Fruit fly (Drosophila melanogaster) whole organism, prepupa: ENCODE data around the gene sgg.
A peak's percentile ranks its signal among the peaks of the same experiment; 100 is the strongest.

Experiments used
- Blimp-1 ChIP-seq: fragments of 200-800 bp; sonication (Bioruptor generic); optimal IDR thresholded peaks from 3 replicates; lab custom pipeline; 2017; ENCODE audit warnings: missing biosample characterization, missing genetic modification characterization, mild to moderate bottlenecking, moderate library complexity, missing genetic modification reagents
- CG10631 ChIP-seq: fragments of 200-800 bp; sonication (Bioruptor generic); optimal IDR thresholded peaks from 2 replicates; lab custom pipeline; 2016; ENCODE audit warnings: missing biosample characterization, missing genetic modification characterization
- CG10669 ChIP-seq: fragments of 200-800 bp; sonication (Bioruptor generic); optimal IDR thresholded peaks from 3 replicates; lab custom pipeline; 2018; ENCODE audit warnings: missing biosample characterization, mild to moderate bottlenecking, missing genetic modification characterization, moderate library complexity
- CG11294 ChIP-seq: fragments of 200-800 bp; sonication (Bioruptor generic); IDR thresholded peaks from 2 replicates; pipeline ENCODE4 v1.3.6; 2022; ENCODE audit warnings: missing biosample characterization, missing genetic modification characterization
- CG11762 ChIP-seq: fragments of 200-800 bp; sonication (Bioruptor generic); optimal IDR thresholded peaks from 3 replicates; lab custom pipeline; 2016; ENCODE audit warnings: missing biosample characterization, missing genetic modification characterization; ENCODE audit not compliant: insufficient read depth
- CG11902 ChIP-seq: fragments of 200-800 bp; sonication (Bioruptor generic); optimal IDR thresholded peaks from 3 replicates; lab custom pipeline; 2016; ENCODE audit warnings: missing biosample characterization, missing genetic modification characterization
- CG15336 ChIP-seq: fragments of 200-800 bp; sonication (Bioruptor generic); IDR thresholded peaks from 2 replicates; pipeline ENCODE4 v1.3.6; 2022; ENCODE audit warnings: missing biosample characterization, missing genetic modification characterization
- CG1621 ChIP-seq: fragments of 200-800 bp; sonication (Bioruptor generic); optimal IDR thresholded peaks from 3 replicates; lab custom pipeline; 2018; ENCODE audit warnings: missing biosample characterization, mild to moderate bottlenecking, missing genetic modification characterization
- CG16779 ChIP-seq: fragments of 200-800 bp; sonication (Bioruptor generic); optimal IDR thresholded peaks from 3 replicates; lab custom pipeline; 2017; ENCODE audit warnings: missing biosample characterization, mild to moderate bottlenecking, missing genetic modification characterization
- CG3032 ChIP-seq: fragments of 200-800 bp; optimal IDR thresholded peaks from 2 replicates; lab custom pipeline; 2019; ENCODE audit warnings: missing biosample characterization, mild to moderate bottlenecking, missing genetic modification characterization, moderate library complexity
- CG31627 ChIP-seq: fragments of 200-800 bp; sonication (Bioruptor generic); optimal IDR thresholded peaks from 3 replicates; lab custom pipeline; 2016; ENCODE audit warnings: missing biosample characterization, missing genetic modification characterization
- CG32006 ChIP-seq: fragments of 200-800 bp; sonication (Bioruptor generic); optimal IDR thresholded peaks from 3 replicates; lab custom pipeline; 2017; ENCODE audit warnings: missing biosample characterization, mild to moderate bottlenecking, missing genetic modification characterization
- CG34406 ChIP-seq: fragments of 200-800 bp; sonication (Bioruptor generic); optimal IDR thresholded peaks from 3 replicates; lab custom pipeline; 2016; ENCODE audit warnings: missing biosample characterization, missing genetic modification characterization
- CG3919 ChIP-seq: fragments of 200-800 bp; sonication (Bioruptor generic); optimal IDR thresholded peaks from 3 replicates; lab custom pipeline; 2016; ENCODE audit warnings: missing biosample characterization, missing genetic modification characterization
- CG4318 ChIP-seq: fragments of 200-800 bp; sonication (Bioruptor generic); optimal IDR thresholded peaks from 3 replicates; lab custom pipeline; 2017; ENCODE audit warnings: missing biosample characterization, mild to moderate bottlenecking, missing genetic modification characterization
- CG6792 ChIP-seq: fragments of 200-800 bp; sonication (Bioruptor generic); optimal IDR thresholded peaks from 3 replicates; lab custom pipeline; 2016; ENCODE audit warnings: missing biosample characterization, missing genetic modification characterization
- CG6808 ChIP-seq: fragments of 200-800 bp; sonication (Bioruptor generic); optimal IDR thresholded peaks from 3 replicates; lab custom pipeline; 2017; ENCODE audit warnings: missing biosample characterization, missing genetic modification characterization, mild to moderate bottlenecking, moderate library complexity, missing genetic modification reagents
- CG6854 ChIP-seq: fragments of 200-800 bp; sonication (Bioruptor generic); optimal IDR thresholded peaks from 2 replicates; lab custom pipeline; 2017; ENCODE audit warnings: missing biosample characterization, mild to moderate bottlenecking, missing genetic modification characterization
- CG7368 ChIP-seq: fragments of 200-800 bp; sonication (Bioruptor generic); optimal IDR thresholded peaks from 3 replicates; lab custom pipeline; 2016; ENCODE audit warnings: missing biosample characterization, missing genetic modification characterization
- CG8632 ChIP-seq: fragments of 200-800 bp; sonication (Bioruptor generic); optimal IDR thresholded peaks from 3 replicates; lab custom pipeline; 2016; ENCODE audit warnings: missing biosample characterization, missing genetic modification characterization
- CG9139 ChIP-seq: fragments of 200-800 bp; sonication (Bioruptor generic); optimal IDR thresholded peaks from 3 replicates; lab custom pipeline; 2017; ENCODE audit warnings: missing biosample characterization, mild to moderate bottlenecking, missing genetic modification characterization
- Eip75B ChIP-seq: fragments of 200-800 bp; sonication (Bioruptor generic); optimal IDR thresholded peaks from 3 replicates; lab custom pipeline; 2016; ENCODE audit warnings: missing biosample characterization, missing genetic modification characterization
- Eip78C ChIP-seq: fragments of 200-800 bp; sonication (Bioruptor generic); peaks from one replicate; lab custom pipeline; 2016; ENCODE audit warnings: missing biosample characterization, missing genetic modification characterization
- Eip93F ChIP-seq: fragments of 200-800 bp; sonication (Bioruptor generic); optimal IDR thresholded peaks from 2 replicates; lab custom pipeline; 2016; ENCODE audit warnings: missing biosample characterization, mild to moderate bottlenecking, missing genetic modification characterization
- Ets96B ChIP-seq: fragments of 200-800 bp; optimal IDR thresholded peaks from 2 replicates; lab custom pipeline; 2019; ENCODE audit warnings: missing biosample characterization, mild to moderate bottlenecking, missing genetic modification characterization, moderate library complexity
- Gug ChIP-seq: fragments of 200-800 bp; sonication (Bioruptor generic); IDR thresholded peaks from 2 replicates; pipeline ENCODE4 v1.3.6; 2022; ENCODE audit warnings: missing biosample characterization, missing genetic modification characterization
- Hr38 ChIP-seq: sonication (Bioruptor generic); optimal IDR thresholded peaks from 2 replicates; lab custom pipeline; 2016; ENCODE audit warnings: missing biosample characterization, missing genetic modification characterization
- Lpt ChIP-seq: fragments of 200-800 bp; sonication (Bioruptor generic); optimal IDR thresholded peaks from 3 replicates; lab custom pipeline; 2016; ENCODE audit warnings: missing biosample characterization, missing genetic modification characterization
- Met ChIP-seq: fragments of 200-800 bp; sonication (Bioruptor generic); optimal IDR thresholded peaks from 3 replicates; lab custom pipeline; 2016; ENCODE audit warnings: missing biosample characterization, missing genetic modification characterization
- OdsH ChIP-seq: fragments of 200-800 bp; sonication (Bioruptor generic); optimal IDR thresholded peaks from 3 replicates; lab custom pipeline; 2016; ENCODE audit warnings: missing biosample characterization, missing genetic modification characterization
- Smox ChIP-seq: fragments of 200-800 bp; sonication (Bioruptor generic); optimal IDR thresholded peaks from 3 replicates; lab custom pipeline; 2016; ENCODE audit warnings: missing biosample characterization, missing genetic modification characterization
- Sox102F ChIP-seq: fragments of 200-800 bp; sonication (Bioruptor generic); optimal IDR thresholded peaks from 2 replicates; lab custom pipeline; 2016; ENCODE audit warnings: missing biosample characterization, mild to moderate bottlenecking, missing genetic modification characterization
- achi ChIP-seq: fragments of 200-800 bp; sonication (Bioruptor generic); optimal IDR thresholded peaks from 3 replicates; lab custom pipeline; 2016; ENCODE audit warnings: missing biosample characterization, missing genetic modification characterization
- acj6 ChIP-seq: fragments of 200-800 bp; sonication (Bioruptor generic); optimal IDR thresholded peaks from 3 replicates; lab custom pipeline; 2016; ENCODE audit warnings: missing biosample characterization, missing genetic modification characterization
- cyc ChIP-seq: fragments of 200-800 bp; sonication (Bioruptor generic); optimal IDR thresholded peaks from 3 replicates; lab custom pipeline; 2016; ENCODE audit warnings: missing biosample characterization, missing genetic modification characterization
- dac ChIP-seq: fragments of 200-800 bp; sonication (Bioruptor generic); optimal IDR thresholded peaks from 2 replicates; lab custom pipeline; 2017; ENCODE audit warnings: missing biosample characterization, mild to moderate bottlenecking, missing genetic modification characterization
- dsx ChIP-seq: fragments of 200-800 bp; optimal IDR thresholded peaks from 3 replicates; lab custom pipeline; 2019; ENCODE audit warnings: missing biosample characterization, mild to moderate bottlenecking, missing genetic modification characterization, moderate library complexity; ENCODE audit not compliant: poor library complexity, severe bottlenecking
- eg ChIP-seq: fragments of 200-800 bp; sonication (Bioruptor generic); IDR thresholded peaks from 3 replicates; pipeline ENCODE4 v1.3.6; 2022; ENCODE audit warnings: missing biosample characterization, missing genetic modification characterization
- esn ChIP-seq: fragments of 200-800 bp; sonication (Bioruptor generic); optimal IDR thresholded peaks from 2 replicates; lab custom pipeline; 2016; ENCODE audit warnings: missing biosample characterization, mild to moderate bottlenecking, missing genetic modification characterization, moderate library complexity
- fd59A ChIP-seq: fragments of 200-800 bp; sonication (Bioruptor generic); optimal IDR thresholded peaks from 2 replicates; lab custom pipeline; 2017; ENCODE audit warnings: missing biosample characterization, mild to moderate bottlenecking, missing genetic modification characterization, missing genetic modification reagents
- fd85E ChIP-seq: fragments of 200-800 bp; sonication (Bioruptor generic); optimal IDR thresholded peaks from 3 replicates; lab custom pipeline; 2016; ENCODE audit warnings: missing biosample characterization, missing genetic modification characterization
- fkh ChIP-seq: fragments of 200-800 bp; sonication (Bioruptor generic); optimal IDR thresholded peaks from 3 replicates; lab custom pipeline; 2017; ENCODE audit warnings: missing biosample characterization, mild to moderate bottlenecking, missing genetic modification characterization, moderate library complexity
- lz ChIP-seq: fragments of 200-800 bp; sonication (Bioruptor generic); optimal IDR thresholded peaks from 3 replicates; lab custom pipeline; 2016; ENCODE audit warnings: missing biosample characterization, missing genetic modification characterization
- net ChIP-seq: fragments of 200-800 bp; sonication (Bioruptor generic); optimal IDR thresholded peaks from 3 replicates; lab custom pipeline; 2016; ENCODE audit warnings: missing biosample characterization, missing genetic modification characterization
- salr ChIP-seq, 2 experiments: fragments of 200-800 bp; sonication (Bioruptor generic); optimal IDR thresholded peaks; 3 replicates each; lab custom pipeline; 2016 to 2018; ENCODE audit warnings: missing biosample characterization in 2 of 2, missing genetic modification characterization in 2 of 2, mild to moderate bottlenecking in 1 of 2
- spab ChIP-seq: fragments of 200-800 bp; sonication (Bioruptor generic); optimal IDR thresholded peaks from 2 replicates; lab custom pipeline; 2017; ENCODE audit warnings: missing biosample characterization, mild to moderate bottlenecking, missing genetic modification characterization, missing genetic modification reagents
- svp ChIP-seq: fragments of 200-800 bp; sonication (Bioruptor generic); peaks from one replicate; lab custom pipeline; 2016; ENCODE audit warnings: missing biosample characterization, missing genetic modification characterization
- topi ChIP-seq: fragments of 200-800 bp; sonication (Bioruptor generic); optimal IDR thresholded peaks from 3 replicates; lab custom pipeline; 2016; ENCODE audit warnings: missing biosample characterization, missing genetic modification characterization

sgg gene

dm6 chrX:2647472-2647883 lies 13.7 kb downstream of the sgg start (continued):
- peak; percentile 92 for TF ChIP-seq Eip75B (GFP tag; lab: Kevin White, UChicago)
- peak; percentile 89 for TF ChIP-seq Sox102F (GFP tag; lab: Kevin White, UChicago)
- TF ChIP-seq CG6808 (GFP tag; lab: Kevin White, UChicago) = peak; percentile 90
- TF ChIP-seq Gug (GFP tag; lab: Robert Waterston, UW) = peak; percentile 88
- peak; percentile 97 for TF ChIP-seq Eip78C
- peak; percentile 84 for TF ChIP-seq OdsH (GFP tag; lab: Kevin White, UChicago)
- TF ChIP-seq CG1621 (tag; lab: Kevin White, UChicago) = peak; percentile 88
- peak; percentile 83 for TF ChIP-seq dac (GFP tag; lab: Kevin White, UChicago)
- TF ChIP-seq Blimp-1 (GFP tag; lab: Kevin White, UChicago) = peak; percentile 68
- peak; percentile 84 for TF ChIP-seq spab (GFP tag; lab: Kevin White, UChicago)
- peak; percentile 83 for TF ChIP-seq dsx (GFP tag; lab: Kevin White, UChicago)
- peak; percentile 85 for TF ChIP-seq achi
- TF ChIP-seq svp (GFP tag; lab: Kevin White, UChicago) = peak; percentile 93
- peak; percentile 66 to 86 for TF ChIP-seq salr (GFP tag; optimal IDR thresholded peaks at IDR 0.05; lab: Kevin White, UChicago)
- TF ChIP-seq Eip93F (GFP tag; lab: Kevin White, UChicago) = peak; percentile 81
- peak; percentile 91 for TF ChIP-seq CG3032 (tag; lab: Kevin White, UChicago)
- peak; percentile 90 for TF ChIP-seq CG31627 (GFP tag; lab: Kevin White, UChicago)
- peak; percentile 85 for TF ChIP-seq Lpt
- peak; percentile 91 for TF ChIP-seq CG6792
- peak; percentile 83 for TF ChIP-seq CG10631
- peak; percentile 76 for TF ChIP-seq CG9139 (GFP tag; lab: Kevin White, UChicago)
- peak; percentile 76 for TF ChIP-seq CG11902 (GFP tag; lab: Kevin White, UChicago)
- TF ChIP-seq Smox (GFP tag; lab: Kevin White, UChicago) = peak; percentile 86
- peak; percentile 88 for TF ChIP-seq CG32006 (GFP tag; lab: Kevin White, UChicago)
- peak; percentile 66 for TF ChIP-seq fd85E (GFP tag; lab: Kevin White, UChicago)
- peak; percentile 80 for TF ChIP-seq CG11294 (GFP tag; lab: Robert Waterston, UW)
- peak; percentile 90 for TF ChIP-seq Ets96B (tag; lab: Kevin White, UChicago)
- TF ChIP-seq lz (GFP tag; lab: Kevin White, UChicago) = peak; percentile 90
- peak; percentile 89 for TF ChIP-seq cyc
- peak; percentile 89 for TF ChIP-seq acj6
- TF ChIP-seq esn (GFP tag; lab: Kevin White, UChicago) = peak; percentile 91
- TF ChIP-seq net (GFP tag; lab: Kevin White, UChicago) = peak; percentile 86
- peak; percentile 90 for TF ChIP-seq CG11762

- TF ChIP-seq CG7368 (GFP tag; lab: Kevin White, UChicago) (peak; percentile 52), CG11294 (GFP tag; lab: Robert Waterston, UW) (peak; percentile 43; the same call in 1 of the 2 replicates), salr (GFP tag; optimal IDR thresholded peaks at IDR 0.05; lab: Kevin White, UChicago) (peak in 1 of 2 experiments; percentile 12), Blimp-1 (GFP tag; lab: Kevin White, UChicago) (peak; percentile 24), CG1621 (tag; lab: Kevin White, UChicago) (peak; percentile 44), fd59A (GFP tag; lab: Kevin White, UChicago) (peak; percentile 30), CG10631 (peak; percentile 21), CG34406 (GFP tag; lab: Kevin White, UChicago) (peak; percentile 18), Gug (GFP tag; lab: Robert Waterston, UW) (peak; percentile 73), Hr38 (GFP tag; lab: Kevin White, UChicago) (no peak), CG32006 (GFP tag; lab: Kevin White, UChicago) (peak; percentile 62), Eip75B (GFP tag; lab: Kevin White, UChicago) (peak; percentile 26), CG8632 (peak; percentile 37), CG11762 (no peak), dac (GFP tag; lab: Kevin White, UChicago) (peak; percentile 66), topi (GFP tag; lab: Kevin White, UChicago) (peak; percentile 64), CG6854 (GFP tag; lab: Kevin White, UChicago) (peak; percentile 0), fkh (GFP tag; lab: Kevin White, UChicago) (no peak), CG10669 (GFP tag; lab: Kevin White, UChicago) (peak; percentile 43), CG3919 (GFP tag; lab: Kevin White, UChicago) (peak; percentile 46), CG4318 (GFP tag; lab: Kevin White, UChicago) (no peak), Met (GFP tag; lab: Kevin White, UChicago) (peak; percentile 71), CG15336 (GFP tag; lab: Robert Waterston, UW) (peak; percentile 83), CG16779 (peak; percentile 11), eg (GFP tag; lab: Robert Waterston, UW) (peak; percentile 34), Lpt (peak; percentile 14), CG11902 (GFP tag; lab: Kevin White, UChicago) (peak; percentile 37)
These were observed 14.3 kb downstream of the sgg start for dm6 chrX:2647950-2648613.
